Fruit fly (Drosophila melanogaster): ENCODE results near the gene ncd.

DNA sequence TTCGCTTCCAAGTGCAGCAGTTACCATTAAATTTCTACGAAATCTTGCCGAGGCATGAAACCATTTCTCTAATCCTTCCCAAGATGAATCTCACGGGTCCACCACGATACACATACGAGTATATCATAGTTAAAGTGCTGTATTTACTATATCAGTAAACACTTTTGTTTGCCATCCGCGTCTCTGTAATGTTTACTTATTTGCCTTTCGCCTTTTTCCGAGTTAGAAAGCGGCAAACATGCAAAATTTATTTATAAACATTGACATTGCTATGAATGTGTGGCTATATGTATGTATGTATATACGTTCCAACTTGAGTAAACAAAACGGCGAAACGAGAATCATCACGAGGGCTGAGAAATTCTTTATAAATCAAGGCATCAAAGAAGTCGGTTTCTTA is 24.0 kb upstream of the ncd start:
- TF ChIP-seq Sp1 (GFP tag; optimal IDR thresholded peaks at IDR 0.05) (no peak), pan (optimal IDR thresholded peaks at IDR 0.05) (no peak), CG9705 (GFP tag; optimal IDR thresholded peaks at IDR 0.05) (no peak), woc (GFP tag; optimal IDR thresholded peaks at IDR 0.05) (no peak), Myc (optimal IDR thresholded peaks at IDR 0.05) (no peak), jim (GFP tag; optimal IDR thresholded peaks at IDR 0.05) (no peak)

All from whole organism, wandering third instar larva.